Worm (Caenorhabditis elegans): ENCODE results near the gene mup-2.

DNA sequence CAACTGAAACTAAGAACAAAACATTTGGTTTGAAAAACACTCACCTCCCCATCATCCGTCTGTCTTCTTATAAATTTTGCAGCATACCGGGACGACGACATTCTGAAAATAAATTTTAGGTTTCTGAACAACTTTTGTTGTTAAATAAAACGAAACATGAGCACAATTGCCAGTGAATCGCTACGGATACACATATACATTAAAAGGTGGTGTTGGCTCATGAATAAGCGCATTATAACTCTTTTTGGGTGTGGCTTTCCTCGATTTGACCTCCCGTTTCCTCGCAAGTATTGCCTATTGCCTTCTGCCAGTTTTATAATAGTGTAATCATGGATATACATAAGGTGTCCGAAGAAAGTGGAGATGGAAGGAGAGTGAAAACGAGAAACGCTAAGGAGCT, 18.5 kb downstream of the mup-2 start, which contains the start of gene igcm-2:
- TF ChIP-seq ceh-36 (tag; optimal IDR thresholded peaks at IDR 0.05) (no peak), ama-1 (optimal IDR thresholded peaks at IDR 0.05) (no peak), tbx-11 (GFP tag; IDR thresholded peaks at IDR 0.05) (no peak), ets-7 (tag; optimal IDR thresholded peaks at IDR 0.05) (no peak), ceh-13 (GFP tag; optimal IDR thresholded peaks at IDR 0.05) (no peak), hmbx-1 (tag; optimal IDR thresholded peaks at IDR 0.05) (no peak), scrt-1 (GFP tag; IDR thresholded peaks at IDR 0.05) (no peak), flt-1 (GFP tag; IDR thresholded peaks at IDR 0.05) (no peak), tra-4 (tag; optimal IDR thresholded peaks at IDR 0.05) (no peak), hnd-1 (tag; optimal IDR thresholded peaks at IDR 0.05) (no peak), sea-1 (GFP tag; conservative IDR thresholded peaks at IDR 0.05) (no peak), aly-1 (tag; optimal IDR thresholded peaks at IDR 0.05) (no peak), F13C5.2 (tag; optimal IDR thresholded peaks at IDR 0.05) (no peak)
